Fruit fly (Drosophila melanogaster) whole organism, wandering third instar larva: ENCODE measurements around the gene Bacc.

Source experiments
- Dfd ChIP-seq: fragments of >200 bp; optimal IDR thresholded peaks from 2 replicates; lab custom pipeline; 2017; ENCODE audit warnings: missing biosample characterization, missing genetic modification characterization
- Myc ChIP-seq: fragments of >200 bp; optimal IDR thresholded peaks from 2 replicates; lab custom pipeline; 2017
- Rel ChIP-seq, 2 experiments: fragments of 200-800 bp; sonication (Bioruptor generic) in 1 of 2; optimal IDR thresholded peaks; 2 replicates in 1 of 2; 3 replicates in 1 of 2; lab custom pipeline; 2016 to 2019; ENCODE audit warnings: mild to moderate bottlenecking in 2 of 2, missing biosample characterization in 2 of 2, missing genetic modification characterization in 2 of 2, moderate library complexity in 1 of 2
- Sp1 ChIP-seq: fragments of 200-800 bp; sonication (Bioruptor generic); optimal IDR thresholded peaks from 3 replicates; lab custom pipeline; 2019; ENCODE audit warnings: missing biosample characterization, mild to moderate bottlenecking, missing genetic modification characterization, moderate library complexity
- br ChIP-seq: fragments of 200-800 bp; sonication (Bioruptor generic); optimal IDR thresholded peaks from 2 replicates; lab custom pipeline; 2016; ENCODE audit warnings: missing biosample characterization, missing genetic modification characterization
- dl ChIP-seq, 2 experiments: fragments of 175-275, 200-275 bp in 1 of 2; fragments of 200-275 bp in 1 of 2; sonication (Bioruptor generic); optimal IDR thresholded peaks; lab custom pipeline; 2018; ENCODE audit warnings: mild to moderate bottlenecking in 2 of 2, missing biosample characterization in 2 of 2, missing genetic modification characterization in 2 of 2, moderate library complexity in 2 of 2; ENCODE audit not compliant: partially characterized antibody in 2 of 2, insufficient read depth in 1 of 2
- dsf ChIP-seq: sonication (Bioruptor generic); optimal IDR thresholded peaks from 2 replicates; lab custom pipeline; 2016; ENCODE audit warnings: missing biosample characterization, missing genetic modification characterization, borderline replicate concordance
- h ChIP-seq: fragments of 200-800 bp; sonication (Bioruptor generic); optimal IDR thresholded peaks from 3 replicates; lab custom pipeline; 2016; ENCODE audit warnings: missing biosample characterization, mild to moderate bottlenecking, missing genetic modification characterization
- pan ChIP-seq: fragments of >200 bp; optimal IDR thresholded peaks from 2 replicates; lab custom pipeline; 2017
- usp ChIP-seq: fragments of >200 bp; optimal IDR thresholded peaks from 2 replicates; lab custom pipeline; 2017; ENCODE audit warnings: missing biosample characterization, missing genetic modification characterization

DNA sequence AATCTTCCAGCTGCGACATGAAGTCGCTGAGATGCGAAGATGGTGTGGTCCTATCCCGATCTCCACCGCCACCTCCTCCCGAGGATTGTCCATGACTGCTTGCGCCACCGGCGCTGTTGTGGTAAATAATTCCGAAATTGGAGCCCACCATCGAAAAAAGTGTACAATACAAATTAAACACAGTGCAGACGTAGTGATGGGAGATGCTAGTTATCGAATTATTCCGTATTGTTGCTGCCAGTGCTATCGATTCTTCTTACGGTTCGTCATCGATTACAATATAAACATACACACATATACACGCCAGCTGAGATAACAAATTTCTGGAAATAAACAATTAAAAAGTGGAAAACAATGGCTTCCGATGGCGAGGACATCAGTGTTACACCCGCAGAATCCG lies 15.4 kb downstream of the Bacc start, which contains the start of the genes Taf10b and Taf10:
- TF ChIP-seq Rel (GFP tag; optimal IDR thresholded peaks at IDR 0.05; lab: Kevin White, UChicago) (no peak), Rel (tag; optimal IDR thresholded peaks at IDR 0.05; lab: Kevin White, UChicago) (peak; percentile 41), dl (GFP tag; optimal IDR thresholded peaks at IDR 0.05; lab: Kevin White, UChicago; ENCODE audit: insufficient read depth in 1 of 2, partially characterized antibody in 2 of 2) (no peak), pan (lab: Kevin White, UChicago) (no peak), h (peak; percentile 4), dsf (no peak), Sp1 (GFP tag; lab: Kevin White, UChicago) (peak; percentile 18), Dfd (GFP tag; lab: Kevin White, UChicago) (no peak), Myc (lab: Kevin White, UChicago) (no peak), br (no peak), usp (no peak)
